Worm (Caenorhabditis elegans): ENCODE results near the gene osm-6.

Gene osm-6

ce11 chrV:11951227-11951626 is 24.0 kb upstream of the osm-6 start:
- TF ChIP-seq T22C8.4 (GFP tag; IDR thresholded peaks at IDR 0.05) = no peak
- TF ChIP-seq med-1 (GFP tag; optimal IDR thresholded peaks at IDR 0.05; ENCODE audit: insufficient read depth) = no peak
- no peak for TF ChIP-seq ref-1 (GFP tag; conservative IDR thresholded peaks at IDR 0.05)
- TF ChIP-seq cog-1 (tag; optimal IDR thresholded peaks at IDR 0.05) = no peak
- no peak for TF ChIP-seq klf-2 (GFP tag; conservative IDR thresholded peaks at IDR 0.05)
- no peak for TF ChIP-seq ztf-23 (GFP tag; IDR thresholded peaks at IDR 0.05)
- TF ChIP-seq ztf-29 (GFP tag; IDR thresholded peaks at IDR 0.05) = no peak

- TF ChIP-seq cog-1 (tag; optimal IDR thresholded peaks at IDR 0.05) (no peak), tab-1 (GFP tag; IDR thresholded peaks at IDR 0.05) (no peak), ztf-29 (GFP tag; IDR thresholded peaks at IDR 0.05) (no peak), flt-1 (GFP tag; IDR thresholded peaks at IDR 0.05) (no peak), med-1 (GFP tag; optimal IDR thresholded peaks at IDR 0.05; ENCODE audit: insufficient read depth) (no peak), ztf-23 (GFP tag; IDR thresholded peaks at IDR 0.05) (no peak), ref-1 (GFP tag; conservative IDR thresholded peaks at IDR 0.05) (no peak), T22C8.4 (GFP tag; IDR thresholded peaks at IDR 0.05) (no peak)
Measured at ce11 chrV:11949509-11950117, 22.4 kb upstream of the osm-6 start.

ce11 chrV:11948581-11948980 is 21.3 kb upstream of the osm-6 start:
- TF ChIP-seq med-1 (GFP tag; optimal IDR thresholded peaks at IDR 0.05; ENCODE audit: insufficient read depth) (no peak), T22C8.4 (GFP tag; IDR thresholded peaks at IDR 0.05) (no peak), tab-1 (GFP tag; IDR thresholded peaks at IDR 0.05) (no peak), ref-1 (GFP tag; conservative IDR thresholded peaks at IDR 0.05) (no peak), cog-1 (tag; optimal IDR thresholded peaks at IDR 0.05) (no peak), ztf-23 (GFP tag; IDR thresholded peaks at IDR 0.05) (no peak), flt-1 (GFP tag; IDR thresholded peaks at IDR 0.05) (no peak), klf-2 (GFP tag; conservative IDR thresholded peaks at IDR 0.05) (no peak)

DNA sequence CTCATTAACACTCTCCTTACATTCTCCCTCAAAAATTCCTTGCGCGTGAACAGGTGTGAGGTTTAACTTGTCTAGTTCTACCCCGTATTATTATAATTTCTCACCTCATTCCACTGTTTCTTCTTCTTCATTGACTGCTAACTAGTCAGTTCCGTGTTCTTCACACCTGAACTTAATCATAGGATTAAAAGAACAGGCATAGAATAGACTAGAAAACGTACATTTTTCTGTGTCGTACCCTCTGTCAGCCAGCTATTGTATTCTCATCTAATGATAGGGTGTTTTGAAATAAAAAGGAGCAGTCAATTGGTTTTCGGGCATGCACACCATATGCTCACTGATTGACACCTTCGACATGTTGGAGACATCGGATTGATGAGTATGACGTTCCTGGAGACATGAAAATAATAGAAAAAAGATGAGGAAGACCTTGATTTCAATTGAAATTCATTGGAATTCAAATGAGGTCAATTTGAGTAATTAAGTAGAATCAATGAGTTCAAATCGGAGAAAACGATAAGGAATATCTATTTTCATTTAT is 20.2 kb upstream of the osm-6 start:
- TF ChIP-seq T22C8.4 (GFP tag; IDR thresholded peaks at IDR 0.05) (no peak), flt-1 (GFP tag; IDR thresholded peaks at IDR 0.05) (no peak), tab-1 (GFP tag; IDR thresholded peaks at IDR 0.05) (no peak), ref-1 (GFP tag; conservative IDR thresholded peaks at IDR 0.05) (no peak), med-1 (GFP tag; optimal IDR thresholded peaks at IDR 0.05; ENCODE audit: insufficient read depth) (no peak), klf-2 (GFP tag; conservative IDR thresholded peaks at IDR 0.05) (no peak), ztf-23 (GFP tag; IDR thresholded peaks at IDR 0.05) (no peak), ztf-29 (GFP tag; IDR thresholded peaks at IDR 0.05) (no peak), cog-1 (tag; optimal IDR thresholded peaks at IDR 0.05) (no peak)

- no peak for TF ChIP-seq flt-1 (GFP tag; IDR thresholded peaks at IDR 0.05)
- TF ChIP-seq med-1 (GFP tag; optimal IDR thresholded peaks at IDR 0.05; ENCODE audit: insufficient read depth) = no peak
- TF ChIP-seq tab-1 (GFP tag; IDR thresholded peaks at IDR 0.05) = no peak
- no peak for TF ChIP-seq ztf-23 (GFP tag; IDR thresholded peaks at IDR 0.05)
- TF ChIP-seq ref-1 (GFP tag; conservative IDR thresholded peaks at IDR 0.05) = no peak
- TF ChIP-seq klf-2 (GFP tag; conservative IDR thresholded peaks at IDR 0.05) = no peak
- TF ChIP-seq cog-1 (tag; optimal IDR thresholded peaks at IDR 0.05) = no peak
- TF ChIP-seq T22C8.4 (GFP tag; IDR thresholded peaks at IDR 0.05) = no peak
- TF ChIP-seq ztf-29 (GFP tag; IDR thresholded peaks at IDR 0.05) = no peak
Measured at ce11 chrV:11946818-11947217, 19.6 kb upstream of the osm-6 start.

DNA sequence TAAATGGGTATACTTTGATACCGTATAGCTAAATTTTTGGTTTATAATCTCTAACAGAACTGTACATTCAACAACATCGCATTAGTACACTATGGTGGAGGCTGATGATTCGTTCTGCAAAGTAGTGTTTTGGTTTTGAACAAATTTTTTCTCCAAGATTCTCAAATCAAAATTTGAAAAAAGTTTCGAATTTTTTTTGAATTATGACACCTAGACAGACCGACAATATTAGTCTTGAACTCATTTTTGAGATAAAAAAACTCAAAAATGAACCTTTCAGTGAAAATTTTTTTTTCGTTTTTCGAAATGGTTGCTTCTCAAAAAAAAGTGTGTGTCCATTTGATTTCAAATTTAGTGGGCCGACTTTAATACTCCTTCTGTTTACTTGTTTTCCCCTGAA is 18.2 kb upstream of the osm-6 start:
- no peak for TF ChIP-seq tab-1 (GFP tag; IDR thresholded peaks at IDR 0.05)
- no peak for TF ChIP-seq klf-2 (GFP tag; conservative IDR thresholded peaks at IDR 0.05)
- TF ChIP-seq T22C8.4 (GFP tag; IDR thresholded peaks at IDR 0.05) = no peak
- no peak for TF ChIP-seq ref-1 (GFP tag; conservative IDR thresholded peaks at IDR 0.05)
- TF ChIP-seq med-1 (GFP tag; optimal IDR thresholded peaks at IDR 0.05; ENCODE audit: insufficient read depth) = no peak
- no peak for TF ChIP-seq ztf-29 (GFP tag; IDR thresholded peaks at IDR 0.05)
- TF ChIP-seq ztf-23 (GFP tag; IDR thresholded peaks at IDR 0.05) = no peak
- no peak for TF ChIP-seq flt-1 (GFP tag; IDR thresholded peaks at IDR 0.05)
- TF ChIP-seq cog-1 (tag; optimal IDR thresholded peaks at IDR 0.05) = no peak

DNA sequence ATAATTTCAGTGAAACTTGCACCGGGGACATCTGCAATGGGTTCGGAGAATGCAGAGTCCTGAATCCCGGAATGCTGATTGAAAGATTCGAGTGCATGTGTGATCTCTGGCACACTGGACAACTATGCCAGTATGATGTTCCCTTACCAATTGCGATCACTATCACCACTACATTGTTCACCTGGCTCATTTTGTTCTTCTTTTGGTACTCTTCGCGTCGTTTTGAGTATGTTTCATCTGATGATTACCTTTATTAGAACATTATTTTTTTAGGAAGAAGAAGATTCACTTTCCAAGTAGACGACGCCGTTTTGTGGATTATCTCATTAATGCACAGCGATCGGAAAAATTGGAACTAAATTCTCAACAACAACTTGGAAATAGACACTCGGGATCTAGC is 16.5 kb upstream of the osm-6 start:
- TF ChIP-seq ztf-29 (GFP tag; IDR thresholded peaks at IDR 0.05) = no peak

DNA sequence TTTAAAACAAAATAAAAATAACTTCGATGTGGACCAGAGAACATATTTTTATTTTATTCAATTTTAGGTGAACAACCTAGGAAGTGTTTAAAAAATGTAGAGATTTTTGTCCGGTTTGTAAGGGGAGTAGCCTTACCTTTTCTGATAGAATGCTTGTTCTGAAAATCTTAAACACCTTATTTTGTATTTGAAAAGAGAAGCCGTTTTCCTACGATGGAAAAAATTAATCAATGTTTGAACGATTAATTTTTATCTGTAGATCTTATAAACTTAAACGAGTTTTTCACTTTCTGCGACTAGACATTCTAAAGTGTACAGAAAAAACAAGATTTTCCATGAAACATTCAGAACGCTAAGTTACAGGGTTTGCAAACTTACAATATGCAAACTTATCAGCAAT is 15.1 kb upstream of the osm-6 start, which contains the start of gene F58H1.6:
Gene F58H1.6, plus strand, starts transcription at position 301 of the 400 bp plus-strand sequence.
- no peak for TF ChIP-seq tab-1 (GFP tag; IDR thresholded peaks at IDR 0.05)

- TF ChIP-seq flt-1 (GFP tag; IDR thresholded peaks at IDR 0.05) (no peak), med-1 (GFP tag; optimal IDR thresholded peaks at IDR 0.05; ENCODE audit: insufficient read depth) (no peak), klf-2 (GFP tag; conservative IDR thresholded peaks at IDR 0.05) (no peak), ztf-23 (GFP tag; IDR thresholded peaks at IDR 0.05) (no peak), ztf-29 (GFP tag; IDR thresholded peaks at IDR 0.05) (no peak), cog-1 (tag; optimal IDR thresholded peaks at IDR 0.05) (no peak), T22C8.4 (GFP tag; IDR thresholded peaks at IDR 0.05) (no peak), tab-1 (GFP tag; IDR thresholded peaks at IDR 0.05) (no peak)
Measured at ce11 chrV:11941664-11942063, 14.4 kb upstream of the osm-6 start.

- TF ChIP-seq klf-2 (GFP tag; conservative IDR thresholded peaks at IDR 0.05) (no peak), ztf-29 (GFP tag; IDR thresholded peaks at IDR 0.05) (no peak), cog-1 (tag; optimal IDR thresholded peaks at IDR 0.05) (no peak), ztf-23 (GFP tag; IDR thresholded peaks at IDR 0.05) (no peak), ref-1 (GFP tag; conservative IDR thresholded peaks at IDR 0.05) (no peak), med-1 (GFP tag; optimal IDR thresholded peaks at IDR 0.05; ENCODE audit: insufficient read depth) (no peak), T22C8.4 (GFP tag; IDR thresholded peaks at IDR 0.05) (no peak), flt-1 (GFP tag; IDR thresholded peaks at IDR 0.05) (no peak), tab-1 (GFP tag; IDR thresholded peaks at IDR 0.05) (no peak)
Measured at ce11 chrV:11940329-11940728, 13.1 kb upstream of the osm-6 start.

Measured in whole organism, midembryonic.